Worm (Caenorhabditis elegans) whole organism, late embryonic: ENCODE measurements around the gene F41C3.2.

Experiments used
- C08G9.2 ChIP-seq: sonication (generic microtip); optimal IDR thresholded peaks from 2 replicates; lab custom pipeline; 2016; ENCODE audit warnings: mild to moderate bottlenecking, missing genetic modification characterization, moderate library complexity, missing compliant biosample characterization
- F13H6.1 ChIP-seq: sonication (generic microtip); optimal IDR thresholded peaks from 2 replicates; lab custom pipeline; 2016; ENCODE audit warnings: missing genetic modification characterization, missing compliant biosample characterization
- K02D7.2 ChIP-seq: sonication (generic microtip); optimal IDR thresholded peaks from 2 replicates; lab custom pipeline; 2017; ENCODE audit warnings: mild to moderate bottlenecking, missing genetic modification characterization, missing compliant biosample characterization
- K09A11.1 ChIP-seq: sonication (generic microtip); optimal IDR thresholded peaks from 2 replicates; lab custom pipeline; 2017; ENCODE audit warnings: antibody characterized with exemption, mild to moderate bottlenecking, missing genetic modification characterization, missing compliant biosample characterization; ENCODE audit not compliant: insufficient read depth
- T23F11.4 ChIP-seq: fragments of 200-800 bp; sonication (Bioruptor generic); optimal IDR thresholded peaks from 2 replicates; lab custom pipeline; 2018; ENCODE audit warnings: mild to moderate bottlenecking, missing genetic modification characterization, missing compliant biosample characterization
- Y22D7AL.16 ChIP-seq: sonication (generic microtip); optimal IDR thresholded peaks from 2 replicates; lab custom pipeline; 2016; ENCODE audit warnings: missing genetic modification characterization, missing compliant biosample characterization
- ahr-1 ChIP-seq: sonication (generic microtip); optimal IDR thresholded peaks from 2 replicates; lab custom pipeline; 2016; ENCODE audit warnings: missing genetic modification characterization, missing compliant biosample characterization
- ama-1 ChIP-seq: fragments of 150-350 bp; optimal IDR thresholded peaks from 2 replicates; lab custom pipeline; 2014
- ceh-18 ChIP-seq: sonication (generic microtip); optimal IDR thresholded peaks from 2 replicates; lab custom pipeline; 2016; ENCODE audit warnings: missing genetic modification characterization, missing compliant biosample characterization
- ceh-22 ChIP-seq: sonication (generic microtip); optimal IDR thresholded peaks from 2 replicates; lab custom pipeline; 2017; ENCODE audit warnings: missing biosample characterization, missing genetic modification characterization
- ceh-24 ChIP-seq: sonication (generic microtip); optimal IDR thresholded peaks from 2 replicates; lab custom pipeline; 2016; ENCODE audit warnings: mild to moderate bottlenecking, missing genetic modification characterization, missing compliant biosample characterization
- ceh-30 ChIP-seq: fragments of 150-350 bp; optimal IDR thresholded peaks from 2 replicates; lab custom pipeline; 2014; ENCODE audit warnings: missing biosample characterization, missing genetic modification characterization
- ceh-45 ChIP-seq: fragments of 200-800 bp; sonication (Bioruptor generic); IDR thresholded peaks from 2 replicates; pipeline ENCODE4 v1.3.6; 2022; ENCODE audit warnings: missing genetic modification reagents, missing genetic modification characterization, missing compliant biosample characterization
- ceh-48 ChIP-seq: sonication (generic microtip); optimal IDR thresholded peaks from 2 replicates; lab custom pipeline; 2016; ENCODE audit warnings: missing genetic modification characterization, inconsistent platforms, missing compliant biosample characterization
- ceh-6 ChIP-seq: fragments of 200-800 bp; sonication (Bioruptor generic); optimal IDR thresholded peaks from 2 replicates; lab custom pipeline; 2018; ENCODE audit warnings: mild to moderate bottlenecking, missing genetic modification characterization, missing compliant biosample characterization
- ceh-9 ChIP-seq: sonication (generic microtip); optimal IDR thresholded peaks from 2 replicates; lab custom pipeline; 2016; ENCODE audit warnings: mild to moderate bottlenecking, missing genetic modification characterization, inconsistent platforms, missing compliant biosample characterization
- dmd-4 ChIP-seq: sonication (generic microtip); optimal IDR thresholded peaks from 2 replicates; lab custom pipeline; 2016; ENCODE audit warnings: borderline replicate concordance, missing genetic modification characterization, missing compliant biosample characterization
- dve-1 ChIP-seq: sonication (generic microtip); optimal IDR thresholded peaks from 2 replicates; lab custom pipeline; 2017; ENCODE audit warnings: antibody characterized with exemption, mild to moderate bottlenecking, missing genetic modification characterization, missing compliant biosample characterization
- elt-2 ChIP-seq: sonication (generic microtip); optimal IDR thresholded peaks from 2 replicates; lab custom pipeline; 2016; ENCODE audit warnings: missing genetic modification reagents, missing genetic modification characterization, missing compliant biosample characterization
- elt-4 ChIP-seq: sonication (generic microtip); optimal IDR thresholded peaks from 2 replicates; lab custom pipeline; 2016; ENCODE audit warnings: missing genetic modification characterization, missing compliant biosample characterization
- ets-4 ChIP-seq: sonication (generic microtip); optimal IDR thresholded peaks from 2 replicates; lab custom pipeline; 2016; ENCODE audit warnings: missing genetic modification characterization, missing compliant biosample characterization
- fkh-6 ChIP-seq: sonication (generic microtip); optimal IDR thresholded peaks from 2 replicates; lab custom pipeline; 2016; ENCODE audit warnings: missing genetic modification characterization, missing compliant biosample characterization
- hlh-13 ChIP-seq: fragments of 200-800 bp; sonication (Bioruptor generic); optimal IDR thresholded peaks from 2 replicates; lab custom pipeline; 2018; ENCODE audit warnings: mild to moderate bottlenecking, missing genetic modification characterization, missing compliant biosample characterization
- hlh-15 ChIP-seq: sonication (generic microtip); optimal IDR thresholded peaks from 2 replicates; lab custom pipeline; 2016; ENCODE audit warnings: missing genetic modification characterization, missing compliant biosample characterization
- hlh-6 ChIP-seq: sonication (generic microtip); optimal IDR thresholded peaks from 2 replicates; lab custom pipeline; 2016; ENCODE audit warnings: missing genotype, missing genetic modification characterization, missing compliant biosample characterization
- lin-11 ChIP-seq: fragments of 200-800 bp; sonication (Bioruptor generic); optimal IDR thresholded peaks from 2 replicates; lab custom pipeline; 2018; ENCODE audit warnings: mild to moderate bottlenecking, missing genetic modification characterization, missing compliant biosample characterization
- madf-2 ChIP-seq: sonication (generic microtip); optimal IDR thresholded peaks from 2 replicates; lab custom pipeline; 2017; ENCODE audit warnings: missing genetic modification characterization, missing compliant biosample characterization
- mec-3 ChIP-seq: sonication (generic microtip); optimal IDR thresholded peaks from 2 replicates; lab custom pipeline; 2016; ENCODE audit warnings: borderline replicate concordance, missing genetic modification characterization, missing compliant biosample characterization
- nfya-1 ChIP-seq: sonication (generic microtip); optimal IDR thresholded peaks from 2 replicates; lab custom pipeline; 2017; ENCODE audit warnings: missing genetic modification characterization, mild to moderate bottlenecking, missing compliant biosample characterization, antibody characterized with exemption, moderate library complexity
- nhr-11 ChIP-seq: fragments of 150-350 bp; optimal IDR thresholded peaks from 2 replicates; lab custom pipeline; 2014; ENCODE audit warnings: missing biosample characterization, missing genetic modification characterization
- nhr-232 ChIP-seq: sonication (generic microtip); optimal IDR thresholded peaks from 2 replicates; lab custom pipeline; 2016; ENCODE audit warnings: missing genetic modification characterization, missing compliant biosample characterization
- odd-2 ChIP-seq: sonication (generic microtip); optimal IDR thresholded peaks from 2 replicates; lab custom pipeline; 2017; ENCODE audit warnings: antibody characterized with exemption, mild to moderate bottlenecking, missing genetic modification characterization, missing compliant biosample characterization
- pat-9 ChIP-seq: fragments of 200-800 bp; sonication (Bioruptor generic); optimal IDR thresholded peaks from 2 replicates; lab custom pipeline; 2018; ENCODE audit warnings: mild to moderate bottlenecking, missing genetic modification characterization, moderate library complexity, missing compliant biosample characterization
- pax-1 ChIP-seq: fragments of 150-350 bp; optimal IDR thresholded peaks from 2 replicates; lab custom pipeline; 2014; ENCODE audit warnings: missing biosample characterization, missing genetic modification characterization
- pha-2 ChIP-seq: sonication (generic microtip); optimal IDR thresholded peaks from 2 replicates; lab custom pipeline; 2017; ENCODE audit warnings: mild to moderate bottlenecking, missing genetic modification characterization, missing compliant biosample characterization
- pros-1 ChIP-seq: fragments of 150-350 bp; optimal IDR thresholded peaks from 2 replicates; lab custom pipeline; 2014; ENCODE audit warnings: missing biosample characterization, missing genetic modification reagents, missing genetic modification characterization
- ref-2 ChIP-seq: sonication (generic microtip); optimal IDR thresholded peaks from 2 replicates; lab custom pipeline; 2016; ENCODE audit warnings: missing genetic modification characterization, missing compliant biosample characterization
- rnt-1 ChIP-seq: sonication (generic microtip); optimal IDR thresholded peaks from 2 replicates; lab custom pipeline; 2016; ENCODE audit warnings: missing genetic modification characterization, missing compliant biosample characterization
- sdc-2 ChIP-seq: sonication (generic microtip); optimal IDR thresholded peaks from 2 replicates; lab custom pipeline; 2016; ENCODE audit warnings: missing genotype, missing genetic modification characterization, missing compliant biosample characterization
- sox-2 ChIP-seq: fragments of 200-800 bp; sonication (Bioruptor generic); IDR thresholded peaks from 2 replicates; pipeline ENCODE4 v1.3.6; 2022; ENCODE audit warnings: missing genetic modification reagents, missing genetic modification characterization, missing compliant biosample characterization
- sox-4 ChIP-seq: sonication (generic microtip); optimal IDR thresholded peaks from 2 replicates; lab custom pipeline; 2017; ENCODE audit warnings: mild to moderate bottlenecking, missing genetic modification characterization, inconsistent platforms, missing compliant biosample characterization
- syd-9 ChIP-seq: sonication (generic microtip); optimal IDR thresholded peaks from 2 replicates; lab custom pipeline; 2016; ENCODE audit warnings: mild to moderate bottlenecking, missing genetic modification characterization, moderate library complexity, missing compliant biosample characterization
- tbx-2 ChIP-seq: sonication (generic microtip); optimal IDR thresholded peaks from 2 replicates; lab custom pipeline; 2016; ENCODE audit warnings: missing genetic modification characterization, missing compliant biosample characterization
- ttx-3 ChIP-seq: sonication (generic microtip); optimal IDR thresholded peaks from 2 replicates; lab custom pipeline; 2016; ENCODE audit warnings: missing genetic modification reagents, missing genetic modification characterization, missing compliant biosample characterization
- unc-3 ChIP-seq, 2 experiments: fragments of 200-800 bp in 1 of 2; sonication (Bioruptor generic) in 1 of 2; sonication (generic microtip) in 1 of 2; conservative IDR thresholded peaks in 1 of 2; optimal IDR thresholded peaks in 1 of 2; 2 replicates each; pipeline versions ENCODE4 v1.3.6 to Lab custom; 2016 to 2022; ENCODE audit warnings: missing compliant biosample characterization in 2 of 2, missing genetic modification characterization in 2 of 2, missing genetic modification reagents in 1 of 2
- unc-55 ChIP-seq: sonication (generic microtip); optimal IDR thresholded peaks from 2 replicates; lab custom pipeline; 2017; ENCODE audit warnings: missing biosample characterization, missing genetic modification reagents, missing genetic modification characterization
- unc-86 ChIP-seq: sonication (generic microtip); optimal IDR thresholded peaks from 2 replicates; lab custom pipeline; 2016; ENCODE audit warnings: missing genetic modification characterization, missing compliant biosample characterization
- zip-5 ChIP-seq: sonication (generic microtip); optimal IDR thresholded peaks from 2 replicates; lab custom pipeline; 2016; ENCODE audit warnings: missing genetic modification characterization, missing compliant biosample characterization

The F41C3.2 gene

DNA sequence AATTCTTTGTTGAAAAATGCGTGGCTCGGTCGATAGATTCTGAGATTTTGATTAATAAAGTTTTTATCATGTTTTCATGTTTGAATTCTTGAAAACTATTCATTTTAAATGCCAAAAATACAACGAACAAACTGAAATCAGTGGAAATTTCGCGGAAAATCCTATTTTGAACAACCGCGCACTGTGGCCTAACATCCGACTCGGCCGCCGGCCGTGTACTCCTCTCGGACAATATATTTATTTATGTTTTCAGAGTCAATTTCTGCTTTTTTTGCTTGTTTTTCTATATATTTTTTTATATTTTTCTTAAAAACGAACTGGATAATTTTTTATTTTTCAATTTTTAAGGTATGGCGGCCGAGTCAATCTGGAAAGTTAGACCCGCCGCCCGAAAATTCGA lies 41.5 kb downstream of the F41C3.2 start, which contains the start of gene F26G1.1 (continued):
- no peak for TF ChIP-seq ceh-45 (GFP tag; lab: Robert Waterston, UW)
- no peak for TF ChIP-seq hlh-6 (tag; lab: Kevin White, UChicago)
- no peak for TF ChIP-seq T23F11.4 (GFP tag; lab: Kevin White, UChicago)
- no peak for TF ChIP-seq pax-1
- peak; percentile 94 for TF ChIP-seq ets-4 (tag; lab: Kevin White, UChicago)
- TF ChIP-seq fkh-6 (tag; lab: Kevin White, UChicago), result peak; percentile 14
- no peak for TF ChIP-seq unc-55 (GFP tag; lab: Kevin White, UChicago)
- peak; percentile 72 for TF ChIP-seq ref-2 (tag; lab: Kevin White, UChicago)
- no peak for TF ChIP-seq ceh-18
- peak; percentile 48 for TF ChIP-seq sdc-2 (tag; lab: Kevin White, UChicago)
- no peak for TF ChIP-seq Y22D7AL.16 (tag; lab: Kevin White, UChicago)
- TF ChIP-seq dmd-4, result no peak
- no peak for TF ChIP-seq ceh-22 (tag; lab: Kevin White, UChicago)
- TF ChIP-seq ceh-48 (tag; lab: Kevin White, UChicago), result no peak
- peak; percentile 97 for TF ChIP-seq elt-2 (tag; lab: Kevin White, UChicago)
- no peak for TF ChIP-seq pat-9 (tag; lab: Kevin White, UChicago)
- peak; percentile 58 for TF ChIP-seq ttx-3
- no peak for TF ChIP-seq ceh-6
- no peak for TF ChIP-seq dve-1 (tag; lab: Kevin White, UChicago)
- TF ChIP-seq tbx-2 (tag; lab: Kevin White, UChicago), result peak; percentile 92
- TF ChIP-seq hlh-15 (tag; lab: Kevin White, UChicago), result no peak
- no peak for TF ChIP-seq hlh-13 (GFP tag; lab: Kevin White, UChicago)
- TF ChIP-seq pros-1 (tag; lab: Kevin White, UChicago), result no peak
- TF ChIP-seq syd-9 (tag; lab: Kevin White, UChicago), result no peak
- TF ChIP-seq ceh-9 (tag; lab: Kevin White, UChicago), result no peak
- no peak for TF ChIP-seq K09A11.1 (tag; lab: Kevin White, UChicago)
- peak; percentile 83 for TF ChIP-seq zip-5 (tag; lab: Kevin White, UChicago)
- TF ChIP-seq nfya-1 (tag; lab: Kevin White, UChicago), result no peak
- peak; percentile 63 for TF ChIP-seq F13H6.1 (tag; lab: Kevin White, UChicago)
- TF ChIP-seq K02D7.2, result no peak
- no peak for TF ChIP-seq ama-1 (lab: Kevin White, UChicago)
- no peak for TF ChIP-seq ceh-30 (tag; lab: Kevin White, UChicago)
- TF ChIP-seq unc-86 (tag; lab: Kevin White, UChicago), result no peak
- no peak for TF ChIP-seq sox-2 (GFP tag; lab: Robert Waterston, UW)
- peak; percentile 39 for TF ChIP-seq pha-2 (tag; lab: Kevin White, UChicago)
- no peak for TF ChIP-seq elt-4 (tag; lab: Kevin White, UChicago)
- no peak for TF ChIP-seq sox-4
- peak; percentile 73 for TF ChIP-seq ahr-1 (tag; lab: Kevin White, UChicago)
- TF ChIP-seq nhr-11 (tag; lab: Kevin White, UChicago), result no peak
- TF ChIP-seq C08G9.2, result peak; percentile 93
- TF ChIP-seq nhr-232 (tag; lab: Kevin White, UChicago), result no peak
- no peak for TF ChIP-seq odd-2
- peak; percentile 65 for TF ChIP-seq mec-3 (tag; lab: Kevin White, UChicago)
- TF ChIP-seq lin-11 (tag; lab: Kevin White, UChicago), result no peak
- TF ChIP-seq unc-3 (GFP tag; conservative IDR thresholded peaks at IDR 0.05; lab: Robert Waterston, UW), result no peak
- no peak for TF ChIP-seq unc-3 (tag; optimal IDR thresholded peaks at IDR 0.05; lab: Kevin White, UChicago)
- TF ChIP-seq madf-2, result no peak
- no peak for TF ChIP-seq ceh-24 (tag; lab: Kevin White, UChicago)
- peak; percentile 12 for TF ChIP-seq rnt-1 (tag; lab: Kevin White, UChicago)
